Fruit fly (Drosophila melanogaster) whole organism, prepupa: Measurements from ENCODE around the gene CG13042.

Source experiments
- Blimp-1 ChIP-seq: fragments of 200-800 bp; sonication (Bioruptor generic); optimal IDR thresholded peaks from 3 replicates; lab custom pipeline; 2017; ENCODE audit warnings: missing biosample characterization, missing genetic modification characterization, mild to moderate bottlenecking, moderate library complexity, missing genetic modification reagents
- CG8319 ChIP-seq: fragments of 200-800 bp; sonication (Bioruptor generic); optimal IDR thresholded peaks from 3 replicates; lab custom pipeline; 2016; ENCODE audit warnings: missing biosample characterization, missing genetic modification characterization
- esn ChIP-seq: fragments of 200-800 bp; sonication (Bioruptor generic); optimal IDR thresholded peaks from 2 replicates; lab custom pipeline; 2016; ENCODE audit warnings: missing biosample characterization, mild to moderate bottlenecking, missing genetic modification characterization, moderate library complexity
- fkh ChIP-seq: fragments of 200-800 bp; sonication (Bioruptor generic); optimal IDR thresholded peaks from 3 replicates; lab custom pipeline; 2017; ENCODE audit warnings: missing biosample characterization, mild to moderate bottlenecking, missing genetic modification characterization, moderate library complexity

DNA sequence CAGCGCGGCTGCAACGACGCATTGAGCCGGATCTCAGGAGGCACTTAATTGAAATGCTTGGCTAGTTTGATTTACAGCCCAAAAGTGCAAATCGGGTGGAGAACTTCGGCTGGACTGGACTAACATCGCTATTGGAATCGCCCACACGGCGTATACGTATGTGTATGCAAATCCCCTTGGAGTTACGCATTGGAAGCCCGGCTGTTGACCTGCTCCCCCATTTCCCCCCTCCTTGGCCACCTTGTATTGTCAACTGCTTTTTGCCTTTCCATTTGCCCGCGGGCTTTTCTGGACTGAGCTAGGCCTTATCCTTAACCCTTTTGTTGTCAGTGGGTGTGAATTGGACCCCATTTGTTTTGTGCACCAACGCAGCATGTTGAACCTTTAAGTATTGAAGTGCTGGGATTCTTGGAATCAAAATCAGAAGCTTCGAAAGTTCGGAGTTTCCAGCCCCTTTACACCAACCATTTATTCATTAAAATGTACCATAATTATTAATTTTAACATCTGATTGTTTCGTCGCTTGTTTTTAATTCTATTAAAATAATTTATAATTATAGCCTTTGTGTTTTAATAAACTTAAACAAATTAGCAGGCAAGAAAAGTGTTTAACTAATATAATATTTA, 32.8 kb downstream of the CG13042 start:
- no peak for TF ChIP-seq Blimp-1 (GFP tag; lab: Kevin White, UChicago)
- TF ChIP-seq fkh: no peak
- TF ChIP-seq esn (GFP tag; lab: Kevin White, UChicago): no peak
- TF ChIP-seq CG8319 (GFP tag; lab: Kevin White, UChicago): no peak
